Worm (Caenorhabditis elegans) whole organism, midembryonic: ENCODE results near the gene T09B9.3.

Experiments used
- T22C8.4 ChIP-seq: fragments of 200-800 bp; sonication (Bioruptor generic); IDR thresholded peaks from 2 replicates; pipeline ENCODE4 v1.3.6; 2022; ENCODE audit warnings: missing genetic modification characterization, missing compliant biosample characterization
- ref-1 ChIP-seq: fragments of 200-800 bp; sonication (Bioruptor generic); conservative IDR thresholded peaks from 2 replicates; pipeline ENCODE4 v1.3.6; 2022; ENCODE audit warnings: missing genetic modification reagents, missing genetic modification characterization, missing compliant biosample characterization

ce11 chrX:9737730-9738129 is 23.4 kb downstream of the T09B9.3 start, which contains the start of gene F15G9.5:
- TF ChIP-seq ref-1 (GFP tag; lab: Robert Waterston, UW) (no peak), T22C8.4 (no peak)
